Fruit fly (Drosophila melanogaster) whole organism, larva: Measurements from ENCODE around the gene CG13622.

Source experiments
- noc ChIP-seq: fragments of 200-800 bp; sonication (Bioruptor generic); optimal IDR thresholded peaks from 3 replicates; lab custom pipeline; 2019; ENCODE audit warnings: missing biosample characterization, mild to moderate bottlenecking, missing genetic modification characterization, moderate library complexity

Gene CG13622

dm6 chr3R:24556554-24556953 is 33.1 kb upstream of the CG13622 start:
- no peak for TF ChIP-seq noc (tag; lab: Kevin White, UChicago)

dm6 chr3R:24555932-24556331 is 32.5 kb upstream of the CG13622 start:
- TF ChIP-seq noc (tag; lab: Kevin White, UChicago) = no peak

dm6 chr3R:24555150-24555549 is 31.7 kb upstream of the CG13622 start:
- no peak for TF ChIP-seq noc (tag; lab: Kevin White, UChicago)

dm6 chr3R:24550802-24551391 is 27.4 kb upstream of the CG13622 start:
- no peak for TF ChIP-seq noc (tag; lab: Kevin White, UChicago)

- TF ChIP-seq noc (tag; lab: Kevin White, UChicago) = no peak
Observed at dm6 chr3R:24549834-24550233, 26.4 kb upstream of the CG13622 start.

- TF ChIP-seq noc (tag; lab: Kevin White, UChicago) = no peak
Observed at dm6 chr3R:24548832-24549231, 25.4 kb upstream of the CG13622 start.

dm6 chr3R:24548216-24548615 is 24.7 kb upstream of the CG13622 start:
- TF ChIP-seq noc (tag; lab: Kevin White, UChicago) = no peak

- TF ChIP-seq noc (tag; lab: Kevin White, UChicago) = no peak
Observed at dm6 chr3R:24544388-24544787, 20.9 kb upstream of the CG13622 start, which contains the start of gene Esyt2. Gene Esyt2 (plus strand): TSS chr3R:24544719.

dm6 chr3R:24543676-24544277 is 20.3 kb upstream of the CG13622 start, which contains the start of gene Cftr:
Gene Cftr (minus strand): TSS chr3R:24543914.
- TF ChIP-seq noc (tag; lab: Kevin White, UChicago) = peak; percentile 58

- TF ChIP-seq noc (tag; lab: Kevin White, UChicago) = peak; percentile 83
Observed at dm6 chr3R:24543033-24543675, 19.7 kb upstream of the CG13622 start.

- TF ChIP-seq noc (tag; lab: Kevin White, UChicago) = no peak
Observed at dm6 chr3R:24530328-24530727, 6.8 kb upstream of the CG13622 start, which contains the start of the genes CG13623 and ana1. Gene CG13623 (minus strand): TSS chr3R:24530558. Gene ana1 (plus strand): TSS chr3R:24530576.

- TF ChIP-seq noc (tag; lab: Kevin White, UChicago) = no peak
Observed at dm6 chr3R:24527845-24528244, 4.4 kb upstream of the CG13622 start, which contains the start of gene CG6607. Gene CG6607 (plus strand): TSS chr3R:24528047.

dm6 chr3R:24525983-24526661 is 2.6 kb upstream of the CG13622 start:
- TF ChIP-seq noc (tag; lab: Kevin White, UChicago) = no peak

- TF ChIP-seq noc (tag; lab: Kevin White, UChicago) = no peak
Observed at dm6 chr3R:24524426-24524974, 1.0 kb upstream of the CG13622 start, which contains the start of gene Jhbp12. Gene Jhbp12 (plus strand): TSS chr3R:24524794.

dm6 chr3R:24521313-24521712 is 2.2 kb downstream of the CG13622 start:
- TF ChIP-seq noc (tag; lab: Kevin White, UChicago) = no peak
